Worm (Caenorhabditis elegans) whole organism, L4/young adult: ENCODE measurements around the gene R07E4.3.

Experiments used
- W03F9.2 ChIP-seq: fragments of 150-350 bp; optimal IDR thresholded peaks from 2 replicates; lab custom pipeline; 2014; ENCODE audit warnings: missing biosample characterization, missing genetic modification characterization
- dao-5 ChIP-seq: sonication (generic microtip); optimal IDR thresholded peaks from 2 replicates; lab custom pipeline; 2016; ENCODE audit warnings: missing genotype, missing genetic modification characterization, moderate library complexity, missing compliant biosample characterization
- him-1 ChIP-seq: sonication (generic microtip); optimal IDR thresholded peaks from 2 replicates; lab custom pipeline; 2016; ENCODE audit warnings: missing genotype, missing genetic modification reagents, missing genetic modification characterization, missing compliant biosample characterization

- TF ChIP-seq dao-5 (no peak), him-1 (tag; lab: Kevin White, UChicago) (no peak), W03F9.2 (tag; lab: Kevin White, UChicago) (no peak)
Observed at ce11 chrX:5960872-5961271, 7.6 kb downstream of the R07E4.3 start.
